Worm (Caenorhabditis elegans) whole organism, young adult: ENCODE results near the gene fbxb-10.
"Not testable (repeated sequence)": the region's sequence is repeated elsewhere in the genome, so short reads cannot be mapped to it uniquely, and the experiment has no call there.

Experiments used
- B0261.1 ChIP-seq: sonication (generic microtip); optimal IDR thresholded peaks from 2 replicates; lab custom pipeline; 2016; ENCODE audit warnings: mild to moderate bottlenecking, missing genetic modification characterization, moderate library complexity, missing compliant biosample characterization
- F57C9.4 ChIP-seq: sonication (generic microtip); optimal IDR thresholded peaks from 2 replicates; lab custom pipeline; 2017; ENCODE audit warnings: mild to moderate bottlenecking, missing genetic modification characterization, missing compliant biosample characterization
- T26A5.8 ChIP-seq: sonication (generic microtip); optimal IDR thresholded peaks from 2 replicates; lab custom pipeline; 2016; ENCODE audit warnings: missing genetic modification characterization, missing compliant biosample characterization
- attf-6 ChIP-seq: fragments of 200-800 bp; sonication (Bioruptor generic); IDR thresholded peaks from 2 replicates; pipeline ENCODE4 v1.3.6; 2022; ENCODE audit warnings: missing genetic modification reagents, missing genetic modification characterization, missing compliant biosample characterization
- ceh-79 ChIP-seq: sonication (generic microtip); optimal IDR thresholded peaks from 2 replicates; lab custom pipeline; 2017; ENCODE audit warnings: mild to moderate bottlenecking, missing genetic modification characterization, missing compliant biosample characterization
- chd-7 ChIP-seq: sonication (generic microtip); optimal IDR thresholded peaks from 2 replicates; lab custom pipeline; 2016; ENCODE audit warnings: mild to moderate bottlenecking, missing genetic modification characterization, moderate library complexity, missing compliant biosample characterization
- dpl-1 ChIP-seq: fragments of 150-350 bp; optimal IDR thresholded peaks from 2 replicates; lab custom pipeline; 2014; ENCODE audit warnings: missing biosample characterization, missing genetic modification reagents, missing genetic modification characterization
- efl-1 ChIP-seq: fragments of 150-350 bp; optimal IDR thresholded peaks from 2 replicates; lab custom pipeline; 2014; ENCODE audit warnings: missing biosample characterization, missing genetic modification reagents, missing genetic modification characterization
- him-1 ChIP-seq: sonication (generic microtip); optimal IDR thresholded peaks from 2 replicates; lab custom pipeline; 2016; ENCODE audit warnings: missing genotype, missing genetic modification reagents, missing genetic modification characterization, missing compliant biosample characterization
- snpc-4 ChIP-seq, 5 experiments: fragments of 150-350 bp in 1 of 5; sonication (generic microtip) in 4 of 5; optimal IDR thresholded peaks; 2 replicates each; lab custom pipeline; 2014 to 2018; ENCODE audit warnings: missing genetic modification characterization in 5 of 5, missing biosample characterization in 3 of 5, antibody characterized with exemption in 2 of 5, mild to moderate bottlenecking in 2 of 5, missing compliant biosample characterization in 2 of 5, missing genotype in 2 of 5, moderate library complexity in 2 of 5, missing genetic modification reagents in 1 of 5
- xnd-1 ChIP-seq: sonication (generic microtip); optimal IDR thresholded peaks from 2 replicates; lab custom pipeline; 2016; ENCODE audit warnings: missing genotype, missing genetic modification reagents, missing genetic modification characterization, missing compliant biosample characterization
- ztf-28 ChIP-seq: fragments of 200-800 bp; sonication (Bioruptor generic); IDR thresholded peaks from 2 replicates; pipeline ENCODE4 v1.3.6; 2022; ENCODE audit warnings: missing genetic modification reagents, missing genetic modification characterization, missing compliant biosample characterization

- TF ChIP-seq B0261.1 (tag; lab: Kevin White, UChicago); efl-1 (GFP tag; lab: Kevin White, UChicago); chd-7 (tag; lab: Kevin White, UChicago); ztf-28 (GFP tag; lab: Robert Waterston, UW); snpc-4 (GFP tag; optimal IDR thresholded peaks at IDR 0.05; lab: Kevin White, UChicago); snpc-4 (tag; optimal IDR thresholded peaks at IDR 0.05; lab: Kevin White, UChicago); dpl-1 (GFP tag; lab: Kevin White, UChicago); ceh-79 (tag; lab: Kevin White, UChicago); F57C9.4 (tag; lab: Kevin White, UChicago); T26A5.8 (tag; lab: Kevin White, UChicago); attf-6; xnd-1 (tag; lab: Kevin White, UChicago); him-1 (tag; lab: Kevin White, UChicago): not testable (repeated sequence)
Observed at ce11 chrII:1823597-1823996, 5.4 kb upstream of the fbxb-10 start.
